Fruit fly (Drosophila melanogaster): Measurements from ENCODE around the gene IntS10.

DNA sequence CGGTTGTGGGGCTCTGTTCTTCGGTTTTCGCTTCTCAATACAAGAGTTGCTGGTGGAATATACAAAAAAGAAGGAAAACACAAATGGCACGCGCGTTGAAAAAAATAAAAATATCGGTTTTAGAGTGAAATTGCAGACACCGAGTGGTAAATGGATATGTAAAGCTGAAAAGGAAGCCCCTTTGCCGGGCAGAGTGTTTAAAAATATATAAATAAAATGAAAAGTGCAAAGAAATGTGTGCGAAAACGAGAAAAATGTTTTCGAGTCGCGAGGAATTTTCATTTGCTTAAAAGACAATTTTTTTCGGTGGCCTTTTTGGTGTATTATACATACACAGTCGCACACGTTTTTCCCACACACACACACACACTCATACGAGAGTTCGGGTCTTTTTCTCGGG is 19.4 kb downstream of the IntS10 start:
- no peak for TF ChIP-seq psq (optimal IDR thresholded peaks at IDR 0.05)
- no peak for TF ChIP-seq Sin3A (optimal IDR thresholded peaks at IDR 0.05)
- no peak for TF ChIP-seq ttk (optimal IDR thresholded peaks at IDR 0.05)

Data from Kc167 (cell line).